Fruit fly (Drosophila melanogaster): ENCODE results near the gene CG11226.
A peak's percentile ranks its signal among the peaks of the same experiment; 100 is the strongest.

Gene CG11226

DNA sequence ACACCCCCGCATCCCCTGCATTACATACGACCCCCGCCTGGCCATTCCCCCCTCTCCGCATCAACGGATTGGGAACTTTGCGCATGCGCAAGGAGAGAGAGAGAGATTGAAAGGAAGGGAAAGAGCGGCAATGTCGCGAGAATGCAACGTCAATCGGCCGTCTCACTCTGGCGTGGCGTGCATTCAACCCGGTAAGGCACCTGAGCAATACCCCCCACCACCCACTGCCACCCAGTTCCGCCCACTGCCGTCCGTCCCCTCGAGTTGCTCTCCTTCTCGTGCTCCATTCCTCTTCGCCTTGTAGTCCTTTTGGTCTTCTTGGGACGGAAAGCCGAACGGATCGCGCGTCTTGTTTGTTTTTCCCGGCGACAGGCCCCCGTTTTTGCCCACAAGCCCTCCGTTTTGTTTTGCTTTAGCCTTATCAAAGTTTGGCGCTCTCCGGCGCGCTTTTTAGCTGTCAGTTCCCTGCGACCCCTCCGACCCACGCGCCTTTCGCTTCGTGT is 2.9 kb downstream of the CG11226 start (continued):
- TF ChIP-seq CG2712 (tag; optimal IDR thresholded peaks at IDR 0.05), result no peak
- no peak for TF ChIP-seq prd (optimal IDR thresholded peaks at IDR 0.05)
- TF ChIP-seq prd (GFP tag; IDR thresholded peaks at IDR 0.05), result no peak
- TF ChIP-seq h (optimal IDR thresholded peaks at IDR 0.05), result no peak
- TF ChIP-seq Atf6 (GFP tag; IDR thresholded peaks at IDR 0.05), result no peak
- no peak for TF ChIP-seq ro (GFP tag; IDR thresholded peaks at IDR 0.05)
- no peak for TF ChIP-seq CG4820 (GFP tag; optimal IDR thresholded peaks at IDR 0.05)
- TF ChIP-seq CG6254 (GFP tag; optimal IDR thresholded peaks at IDR 0.05), result peak; percentile 29
- TF ChIP-seq CG12104 (GFP tag; optimal IDR thresholded peaks at IDR 0.05), result no peak
- no peak for TF ChIP-seq CG15601 (tag; optimal IDR thresholded peaks at IDR 0.05)
- no peak for TF ChIP-seq pros (GFP tag; optimal IDR thresholded peaks at IDR 0.05)
- no peak for TF ChIP-seq trem (tag; optimal IDR thresholded peaks at IDR 0.05)
- TF ChIP-seq sr (GFP tag; IDR thresholded peaks at IDR 0.05), result 0 out of 3 replicates have a peak, but pooled peaks have one; percentile 26
- TF ChIP-seq ac (GFP tag; optimal IDR thresholded peaks at IDR 0.05), result no peak
- TF ChIP-seq scrt (GFP tag; optimal IDR thresholded peaks at IDR 0.05), result peak; percentile 45
- no peak for TF ChIP-seq Asciz (GFP tag; optimal IDR thresholded peaks at IDR 0.05)
- no peak for TF ChIP-seq sima (GFP tag; optimal IDR thresholded peaks at IDR 0.05)
- TF ChIP-seq ERR (GFP tag; optimal IDR thresholded peaks at IDR 0.05), result no peak
- TF ChIP-seq crol (GFP tag; IDR thresholded peaks at IDR 0.05), result peak; percentile 95
- TF ChIP-seq Hr3 (GFP tag; optimal IDR thresholded peaks at IDR 0.05), result no peak
- no peak for TF ChIP-seq CG6765 (GFP tag; optimal IDR thresholded peaks at IDR 0.05)
- TF ChIP-seq hkb (optimal IDR thresholded peaks at IDR 0.05), result no peak
- TF ChIP-seq hkb (GFP tag; IDR thresholded peaks at IDR 0.05), result no peak
- TF ChIP-seq NK7.1 (GFP tag; optimal IDR thresholded peaks at IDR 0.05), result no peak
- no peak for TF ChIP-seq CG16815 (GFP tag; optimal IDR thresholded peaks at IDR 0.05)
- no peak for TF ChIP-seq twi (tag; optimal IDR thresholded peaks at IDR 0.05)
- peak in 1 of 2 experiments; percentile 44 for TF ChIP-seq bsh (GFP tag; optimal IDR thresholded peaks at IDR 0.05)
- TF ChIP-seq GATAe (GFP tag; conservative IDR thresholded peaks at IDR 0.05), result 0 out of 2 replicates have a peak, but pooled peaks have one; percentile 21
- no peak for TF ChIP-seq CG11247 (GFP tag; IDR thresholded peaks at IDR 0.05)
- TF ChIP-seq CG43689 (GFP tag; IDR thresholded peaks at IDR 0.05), result no peak
- TF ChIP-seq CG33213 (GFP tag; optimal IDR thresholded peaks at IDR 0.05), result no peak
- TF ChIP-seq gce (GFP tag; IDR thresholded peaks at IDR 0.05), result no peak
- TF ChIP-seq Hmr (GFP tag; optimal IDR thresholded peaks at IDR 0.05), result no peak
- TF ChIP-seq wdn (GFP tag; IDR thresholded peaks at IDR 0.05), result no peak
- no peak for TF ChIP-seq pfk (GFP tag; optimal IDR thresholded peaks at IDR 0.05)
- no peak for TF ChIP-seq ap (GFP tag; IDR thresholded peaks at IDR 0.05)
- no peak for TF ChIP-seq lab (GFP tag; optimal IDR thresholded peaks at IDR 0.05)
- TF ChIP-seq CG4282 (GFP tag; optimal IDR thresholded peaks at IDR 0.05), result no peak
- peak; percentile 86 for TF ChIP-seq nom (GFP tag; optimal IDR thresholded peaks at IDR 0.05)
- no peak for TF ChIP-seq sqz (GFP tag; optimal IDR thresholded peaks at IDR 0.05)
- no peak for TF ChIP-seq stc (GFP tag; IDR thresholded peaks at IDR 0.05)
- TF ChIP-seq CG2889 (GFP tag; IDR thresholded peaks at IDR 0.05), result no peak
- TF ChIP-seq CG1529 (GFP tag; optimal IDR thresholded peaks at IDR 0.05), result no peak
- TF ChIP-seq Lpt (GFP tag; optimal IDR thresholded peaks at IDR 0.05), result no peak
- no peak for TF ChIP-seq dpn (GFP tag; optimal IDR thresholded peaks at IDR 0.05)
- no peak for TF ChIP-seq Hsf (GFP tag; optimal IDR thresholded peaks at IDR 0.05)
- TF ChIP-seq ara (GFP tag; IDR thresholded peaks at IDR 0.05), result 0 out of 2 replicates have a peak, but pooled peaks have one; percentile 9
- no peak for TF ChIP-seq zfh1 (GFP tag; IDR thresholded peaks at IDR 0.05)
- TF ChIP-seq CG13624 (GFP tag; optimal IDR thresholded peaks at IDR 0.05), result no peak
- no peak for TF ChIP-seq Taf1 (GFP tag; IDR thresholded peaks at IDR 0.05)
- no peak for TF ChIP-seq HmgD (GFP tag; optimal IDR thresholded peaks at IDR 0.05)
- TF ChIP-seq C15 (GFP tag; IDR thresholded peaks at IDR 0.05), result no peak
- TF ChIP-seq Dbx (GFP tag; IDR thresholded peaks at IDR 0.05), result 0 out of 3 replicates have a peak, but pooled peaks have one; percentile 12

Data from whole organism, embryonic.